Worm (Caenorhabditis elegans) whole organism, young adult: ENCODE data around the gene sre-46.
A peak's percentile ranks its signal among the peaks of the same experiment; 100 is the strongest.

ENCODE experiments used
- F10E7.11 ChIP-seq: sonication (generic microtip); optimal IDR thresholded peaks from 2 replicates; lab custom pipeline; 2017; ENCODE audit warnings: mild to moderate bottlenecking, missing genetic modification characterization, moderate library complexity, missing compliant biosample characterization
- F57A8.1 ChIP-seq: fragments of 200-800 bp; sonication (Bioruptor generic); optimal IDR thresholded peaks from 2 replicates; lab custom pipeline; 2018; ENCODE audit warnings: mild to moderate bottlenecking, missing genetic modification characterization, moderate library complexity, missing compliant biosample characterization
- attf-5 ChIP-seq: fragments of 200-800 bp; sonication (Bioruptor generic); optimal IDR thresholded peaks from 2 replicates; lab custom pipeline; 2018; ENCODE audit warnings: mild to moderate bottlenecking, missing genetic modification characterization, missing compliant biosample characterization
- lin-35 ChIP-seq, 3 experiments: fragments of 150-350 bp in 2 of 3; sonication (generic microtip) in 1 of 3; optimal IDR thresholded peaks; 2 replicates each; lab custom pipeline; 2014 to 2018; ENCODE audit warnings: missing biosample characterization in 3 of 3, missing genetic modification characterization in 3 of 3, missing genetic modification reagents in 3 of 3
- lin-54 ChIP-seq: fragments of 200-800 bp; sonication (Bioruptor generic); optimal IDR thresholded peaks from 2 replicates; lab custom pipeline; 2018; ENCODE audit warnings: mild to moderate bottlenecking, missing genetic modification characterization, missing compliant biosample characterization
- madf-6 ChIP-seq: fragments of 200-800 bp; sonication (Bioruptor generic); IDR thresholded peaks from 2 replicates; pipeline ENCODE4 v1.3.6; 2022; ENCODE audit warnings: missing genetic modification reagents, missing genetic modification characterization, missing compliant biosample characterization
- mcd-1 ChIP-seq: fragments of 200-800 bp; sonication (Bioruptor generic); IDR thresholded peaks from 2 replicates; pipeline ENCODE4 v1.3.6; 2022; ENCODE audit warnings: missing genetic modification reagents, missing genetic modification characterization, missing compliant biosample characterization
- rcor-1 ChIP-seq: fragments of 200-800 bp; sonication (Bioruptor generic); IDR thresholded peaks from 2 replicates; pipeline ENCODE4 v1.3.6; 2022; ENCODE audit warnings: missing genetic modification reagents, missing genetic modification characterization, missing compliant biosample characterization
- rpc-1 ChIP-seq, 2 experiments: fragments of 150-350 bp in 1 of 2; sonication (generic microtip) in 1 of 2; optimal IDR thresholded peaks; 2 replicates each; lab custom pipeline; 2014 to 2018; ENCODE audit warnings: missing biosample characterization in 1 of 2, missing genetic modification characterization in 1 of 2, missing genetic modification reagents in 1 of 2, missing genotype in 1 of 2
- zim-3 ChIP-seq: sonication (generic microtip); optimal IDR thresholded peaks from 2 replicates; lab custom pipeline; 2017; ENCODE audit warnings: mild to moderate bottlenecking, missing genetic modification characterization, moderate library complexity, missing compliant biosample characterization
- ztf-3 ChIP-seq: fragments of 200-800 bp; sonication (Bioruptor generic); optimal IDR thresholded peaks from 2 replicates; lab custom pipeline; 2018; ENCODE audit warnings: mild to moderate bottlenecking, missing genetic modification characterization, missing compliant biosample characterization

ce11 chrII:13723754-13724153, 2.6 kb upstream of the sre-46 start:
- TF ChIP-seq lin-54 (GFP tag; lab: Kevin White, UChicago), result no peak
- peak; percentile 38; the same call in 1 of the 2 replicates for TF ChIP-seq madf-6 (GFP tag; lab: Robert Waterston, UW)
- no peak for TF ChIP-seq F57A8.1 (GFP tag; lab: Kevin White, UChicago)
- TF ChIP-seq mcd-1 (GFP tag; lab: Robert Waterston, UW), result 0 out of 2 replicates have a peak, but pooled peaks have one; percentile 17
- TF ChIP-seq lin-35 (GFP tag; optimal IDR thresholded peaks at IDR 0.05; lab: Kevin White, UChicago), result no peak
- TF ChIP-seq rcor-1 (GFP tag; lab: Robert Waterston, UW), result no peak
- no peak for TF ChIP-seq F10E7.11
- TF ChIP-seq ztf-3 (GFP tag; lab: Kevin White, UChicago), result no peak
- TF ChIP-seq zim-3 (tag; lab: Kevin White, UChicago), result no peak
- TF ChIP-seq attf-5 (GFP tag; lab: Kevin White, UChicago), result no peak
- TF ChIP-seq rpc-1 (optimal IDR thresholded peaks at IDR 0.05; lab: Kevin White, UChicago), result no peak
- no peak for TF ChIP-seq rpc-1 (tag; optimal IDR thresholded peaks at IDR 0.05; lab: Kevin White, UChicago)
